Worm (Caenorhabditis elegans) whole organism, mixed stage, embryonic: Measurements from ENCODE around the gene T16G1.6.

ENCODE experiments used
- hlh-1 ChIP-seq: fragments of 150-350 bp; optimal IDR thresholded peaks from 2 replicates; lab custom pipeline; 2014; ENCODE audit warnings: missing biosample characterization, missing genetic modification reagents, missing genetic modification characterization
- lin-13 ChIP-seq: fragments of 150-350 bp; optimal IDR thresholded peaks from 2 replicates; lab custom pipeline; 2014; ENCODE audit warnings: missing biosample characterization, missing genetic modification characterization
- lsy-2 ChIP-seq: fragments of 150-350 bp; optimal IDR thresholded peaks from 2 replicates; lab custom pipeline; 2014; ENCODE audit warnings: missing biosample characterization, missing genetic modification characterization
- mep-1 ChIP-seq: fragments of 150-350 bp; optimal IDR thresholded peaks from 2 replicates; lab custom pipeline; 2017; ENCODE audit warnings: missing biosample characterization, missing genetic modification reagents, missing genetic modification characterization, inconsistent platforms
- nhr-76 ChIP-seq: sonication (generic microtip); optimal IDR thresholded peaks from 2 replicates; lab custom pipeline; 2017; ENCODE audit warnings: missing biosample characterization, missing genetic modification characterization
- pha-4 ChIP-seq: fragments of 150-350 bp; optimal IDR thresholded peaks from 2 replicates; lab custom pipeline; 2018; ENCODE audit warnings: missing biosample characterization, missing genetic modification reagents, missing genetic modification characterization
- tbx-8 ChIP-seq: fragments of 200-800 bp; sonication (Bioruptor generic); optimal IDR thresholded peaks from 2 replicates; lab custom pipeline; 2018; ENCODE audit warnings: mild to moderate bottlenecking, missing genetic modification characterization, moderate library complexity, missing compliant biosample characterization
- unc-39 ChIP-seq: fragments of 150-350 bp; optimal IDR thresholded peaks from 2 replicates; lab custom pipeline; 2014; ENCODE audit warnings: missing biosample characterization, missing genetic modification characterization
- zip-8 ChIP-seq: fragments of 150-350 bp; optimal IDR thresholded peaks from 2 replicates; lab custom pipeline; 2014; ENCODE audit warnings: missing biosample characterization, missing genetic modification characterization

DNA sequence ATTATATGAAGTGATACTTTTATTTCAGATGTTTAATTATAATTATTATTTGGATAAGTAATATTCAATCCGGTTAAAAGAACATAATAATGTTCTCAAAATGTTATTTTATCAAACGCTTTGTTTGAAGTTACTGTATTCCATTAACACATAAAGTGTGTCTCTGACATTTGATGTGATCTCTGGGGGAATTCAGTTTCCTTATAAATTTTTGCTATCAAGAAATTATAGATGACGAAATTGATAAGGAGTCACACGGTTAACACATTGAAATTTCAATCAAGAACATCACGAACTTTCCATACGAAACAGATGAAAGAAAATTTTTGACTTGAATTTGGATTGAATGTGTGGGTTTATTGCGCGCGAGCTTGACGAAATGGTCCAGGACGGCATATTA, 15.3 kb downstream of the T16G1.6 start:
- TF ChIP-seq pha-4 (tag; lab: Kevin White, UChicago) (no peak), lin-13 (tag; lab: Kevin White, UChicago) (no peak), nhr-76 (tag; lab: Kevin White, UChicago) (no peak), tbx-8 (GFP tag; lab: Kevin White, UChicago) (no peak), zip-8 (no peak), hlh-1 (tag; lab: Kevin White, UChicago) (no peak), unc-39 (tag; lab: Kevin White, UChicago) (no peak), mep-1 (tag; lab: Kevin White, UChicago) (no peak), lsy-2 (no peak)
